Worm (Caenorhabditis elegans): ENCODE results near the gene C31G12.4.

DNA sequence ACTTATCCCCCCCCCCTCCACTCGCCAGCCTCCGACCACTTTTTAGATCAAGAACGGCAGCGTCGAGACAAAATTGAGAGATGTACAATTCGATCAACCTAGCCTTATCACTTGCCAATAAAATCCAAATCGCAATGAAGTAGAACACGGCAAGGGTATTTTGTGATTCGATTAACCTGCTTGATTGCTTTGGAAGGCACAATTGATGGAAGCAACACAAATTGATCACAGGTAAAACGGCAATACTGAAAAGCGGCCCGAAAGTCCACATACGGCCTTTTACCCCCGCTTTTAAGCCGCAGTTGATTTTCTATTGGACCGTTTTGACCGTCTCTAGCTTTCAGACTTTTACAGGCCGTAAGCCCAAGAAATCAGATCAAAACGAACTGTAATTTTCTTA lies 9.8 kb upstream of the C31G12.4 start, which contains the start of gene clec-245:
- no peak for TF ChIP-seq klf-2 (GFP tag; conservative IDR thresholded peaks at IDR 0.05)
- TF ChIP-seq med-1 (GFP tag; optimal IDR thresholded peaks at IDR 0.05; ENCODE audit: insufficient read depth), result no peak
- no peak for TF ChIP-seq tab-1 (GFP tag; IDR thresholded peaks at IDR 0.05)
- TF ChIP-seq flt-1 (GFP tag; IDR thresholded peaks at IDR 0.05), result no peak
- no peak for TF ChIP-seq T22C8.4 (GFP tag; IDR thresholded peaks at IDR 0.05)
- TF ChIP-seq ztf-23 (GFP tag; IDR thresholded peaks at IDR 0.05), result no peak
- TF ChIP-seq ztf-29 (GFP tag; IDR thresholded peaks at IDR 0.05), result no peak
- TF ChIP-seq cog-1 (tag; optimal IDR thresholded peaks at IDR 0.05), result no peak
- no peak for TF ChIP-seq ref-1 (GFP tag; conservative IDR thresholded peaks at IDR 0.05)
